Worm (Caenorhabditis elegans) whole organism, L4 larva: ENCODE results near the gene F42F12.4.

Experiments used
- Y48G9A.11 ChIP-seq: fragments of 200-800 bp; sonication (Bioruptor generic); IDR thresholded peaks from 2 replicates; pipeline ENCODE4 v1.3.6; 2022; ENCODE audit warnings: missing genetic modification reagents, missing genetic modification characterization, missing compliant biosample characterization
- ZK546.5 ChIP-seq, 2 experiments: sonication (generic microtip); optimal IDR thresholded peaks; 2 replicates each; lab custom pipeline; 2017; ENCODE audit warnings: missing biosample characterization in 2 of 2, missing genetic modification characterization in 2 of 2
- egl-27 ChIP-seq: sonication (generic microtip); optimal IDR thresholded peaks from 3 replicates; lab custom pipeline; 2017; ENCODE audit warnings: missing biosample characterization, missing genetic modification reagents, missing genetic modification characterization
- lin-13 ChIP-seq: fragments of 150-350 bp; optimal IDR thresholded peaks from 2 replicates; lab custom pipeline; 2014; ENCODE audit warnings: missing biosample characterization, missing genetic modification reagents, missing genetic modification characterization
- lin-39 ChIP-seq: fragments of 150-350 bp; optimal IDR thresholded peaks from 2 replicates; lab custom pipeline; 2014; ENCODE audit warnings: missing biosample characterization, missing genetic modification reagents, missing genetic modification characterization
- mes-2 ChIP-seq: sonication (generic microtip); optimal IDR thresholded peaks from 2 replicates; lab custom pipeline; 2016; ENCODE audit warnings: missing genotype, mild to moderate bottlenecking, missing genetic modification characterization, missing compliant biosample characterization; ENCODE audit not compliant: poor library complexity, severe bottlenecking
- nhr-237 ChIP-seq: sonication (generic microtip); optimal IDR thresholded peaks from 2 replicates; lab custom pipeline; 2017; ENCODE audit warnings: missing biosample characterization, missing genetic modification characterization
- nhr-76 ChIP-seq: fragments of 150-350 bp; optimal IDR thresholded peaks from 2 replicates; lab custom pipeline; 2014; ENCODE audit warnings: missing biosample characterization, missing genetic modification characterization
- nhr-77 ChIP-seq: fragments of 150-350 bp; optimal IDR thresholded peaks from 2 replicates; lab custom pipeline; 2014; ENCODE audit warnings: missing biosample characterization, missing genetic modification characterization
- spr-1 ChIP-seq: sonication (generic microtip); optimal IDR thresholded peaks from 2 replicates; lab custom pipeline; 2016; ENCODE audit warnings: mild to moderate bottlenecking, missing genetic modification characterization, missing compliant biosample characterization
- unc-62 ChIP-seq, 3 experiments: fragments of 150-350 bp in 1 of 3; sonication (generic microtip); optimal IDR thresholded peaks in 2 of 3; peaks in 1 of 3; 1 replicate in 1 of 3; 2 replicates in 2 of 3; lab custom pipeline; 2014 to 2017; ENCODE audit warnings: missing biosample characterization in 3 of 3, missing genetic modification characterization in 3 of 3, missing genetic modification reagents in 3 of 3, missing genotype in 1 of 3
- zag-1 ChIP-seq: fragments of 150-350 bp; optimal IDR thresholded peaks from 2 replicates; lab custom pipeline; 2014; ENCODE audit warnings: missing biosample characterization, missing genetic modification characterization

DNA sequence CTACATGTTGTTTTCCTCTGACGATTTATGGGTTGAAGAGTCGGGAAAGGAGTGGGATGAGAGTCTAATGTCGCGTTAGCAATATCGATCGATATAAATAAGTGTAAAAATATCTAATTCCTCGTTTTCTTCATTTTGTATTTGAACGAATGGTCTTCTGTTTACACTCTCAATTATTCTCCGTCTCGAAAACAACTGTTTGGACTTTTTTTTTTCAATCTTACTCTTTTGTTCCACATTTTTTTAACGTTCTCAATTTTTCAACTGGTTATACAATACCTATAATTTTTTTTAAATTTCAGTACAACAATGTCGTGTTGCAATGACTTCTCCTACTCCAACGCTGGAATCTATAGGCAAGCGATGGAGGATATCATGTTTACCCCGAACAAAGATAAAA lies 31.4 kb downstream of the F42F12.4 start, which contains the start of gene F17A2.13:
- no peak for TF ChIP-seq lin-39 (tag; lab: Kevin White, UChicago)
- TF ChIP-seq egl-27, result no peak
- no peak for TF ChIP-seq spr-1
- TF ChIP-seq ZK546.5 (tag; optimal IDR thresholded peaks at IDR 0.05; lab: Kevin White, UChicago), result no peak
- no peak for TF ChIP-seq Y48G9A.11
- no peak for TF ChIP-seq nhr-77 (tag; lab: Kevin White, UChicago)
- no peak for TF ChIP-seq nhr-76 (tag; lab: Kevin White, UChicago)
- TF ChIP-seq zag-1 (tag; lab: Kevin White, UChicago), result no peak
- no peak for TF ChIP-seq nhr-237 (tag; lab: Kevin White, UChicago)
- no peak for TF ChIP-seq lin-13 (GFP tag; lab: Kevin White, UChicago)
- no peak for TF ChIP-seq unc-62 (GFP tag; optimal IDR thresholded peaks at IDR 0.05 in 1 of 2; lab: Kevin White, UChicago)
- TF ChIP-seq unc-62 (tag; optimal IDR thresholded peaks at IDR 0.05; lab: Kevin White, UChicago), result no peak
- no peak for TF ChIP-seq mes-2 (tag; lab: Kevin White, UChicago)
